Worm (Caenorhabditis elegans) whole organism, L1 larva: ENCODE results near the gene C49H3.3.

Experiments
- F16B12.6 ChIP-seq: fragments of 150-350 bp; optimal IDR thresholded peaks from 2 replicates; lab custom pipeline; 2014; ENCODE audit warnings: missing biosample characterization, missing genetic modification characterization
- Y116A8C.19 ChIP-seq: sonication (generic microtip); optimal IDR thresholded peaks from 2 replicates; lab custom pipeline; 2016; ENCODE audit warnings: missing compliant biosample characterization, missing genetic modification characterization, borderline replicate concordance
- alr-1 ChIP-seq: fragments of 200-800 bp; sonication (Bioruptor generic); optimal IDR thresholded peaks from 2 replicates; lab custom pipeline; 2018; ENCODE audit warnings: borderline replicate concordance, mild to moderate bottlenecking, missing genetic modification characterization, missing compliant biosample characterization
- aly-2 ChIP-seq: fragments of 150-350 bp; optimal IDR thresholded peaks from 2 replicates; lab custom pipeline; 2014; ENCODE audit warnings: missing biosample characterization, missing genetic modification characterization
- ceh-82 ChIP-seq, 3 experiments: fragments of 150-350 bp in 1 of 3; sonication (generic microtip) in 2 of 3; optimal IDR thresholded peaks; 2 replicates each; lab custom pipeline; 2014 to 2017; ENCODE audit warnings: missing biosample characterization in 3 of 3, missing genetic modification characterization in 3 of 3
- ceh-88 ChIP-seq: fragments of 200-800 bp; sonication (Bioruptor generic); IDR thresholded peaks from 2 replicates; pipeline ENCODE4 v1.3.6; 2022; ENCODE audit warnings: missing genetic modification characterization, missing compliant biosample characterization
- ces-1 ChIP-seq: fragments of 150-350 bp; optimal IDR thresholded peaks from 2 replicates; lab custom pipeline; 2014; ENCODE audit warnings: missing biosample characterization, missing genetic modification reagents, missing genetic modification characterization
- dpl-1 ChIP-seq, 3 experiments: fragments of 150-350 bp in 2 of 3; sonication (generic microtip) in 1 of 3; optimal IDR thresholded peaks; 2 replicates each; lab custom pipeline; 2014 to 2017; ENCODE audit warnings: missing biosample characterization in 3 of 3, missing genetic modification characterization in 3 of 3, missing genetic modification reagents in 3 of 3
- dsc-1 ChIP-seq: sonication (generic microtip); optimal IDR thresholded peaks from 2 replicates; lab custom pipeline; 2016; ENCODE audit warnings: mild to moderate bottlenecking, missing genetic modification characterization, missing compliant biosample characterization
- efl-1 ChIP-seq, 4 experiments: fragments of 150-350 bp; optimal IDR thresholded peaks in 3 of 4; peaks in 1 of 4; 1 replicate in 1 of 4; 2 replicates in 3 of 4; lab custom pipeline; 2014; ENCODE audit warnings: missing biosample characterization in 2 of 4, missing genetic modification characterization in 2 of 4, missing genetic modification reagents in 2 of 4
- egl-27 ChIP-seq, 2 experiments: fragments of 150-350 bp in 1 of 2; sonication (generic microtip); optimal IDR thresholded peaks; 3 replicates each; lab custom pipeline; 2017 to 2018; ENCODE audit warnings: missing biosample characterization in 2 of 2, missing genetic modification characterization in 2 of 2, missing genetic modification reagents in 2 of 2
- ets-5 ChIP-seq: fragments of 200-800 bp; sonication (Bioruptor generic); IDR thresholded peaks from 2 replicates; pipeline ENCODE4 v1.3.6; 2022; ENCODE audit warnings: missing genetic modification characterization, missing compliant biosample characterization
- fkh-10 ChIP-seq: sonication (generic microtip); optimal IDR thresholded peaks from 2 replicates; lab custom pipeline; 2017; ENCODE audit warnings: missing biosample characterization, missing genetic modification reagents, missing genetic modification characterization
- fos-1 ChIP-seq: fragments of 150-350 bp; optimal IDR thresholded peaks from 2 replicates; lab custom pipeline; 2014; ENCODE audit warnings: missing biosample characterization, missing genetic modification characterization
- isw-1 ChIP-seq: fragments of 200-800 bp; sonication (Bioruptor generic); IDR thresholded peaks from 2 replicates; pipeline ENCODE4 v1.3.6; 2022; ENCODE audit warnings: missing genetic modification characterization, missing compliant biosample characterization
- lin-14 ChIP-seq: fragments of 200-800 bp; sonication (Bioruptor generic); optimal IDR thresholded peaks from 2 replicates; lab custom pipeline; 2018; ENCODE audit warnings: mild to moderate bottlenecking, missing genetic modification characterization, moderate library complexity, missing compliant biosample characterization
- lin-15B ChIP-seq: fragments of 150-350 bp; sonication (generic microtip); optimal IDR thresholded peaks from 3 replicates; lab custom pipeline; 2014; ENCODE audit warnings: missing biosample characterization, missing genetic modification characterization
- lin-35 ChIP-seq, 2 experiments: fragments of 150-350 bp; optimal IDR thresholded peaks; 2 replicates each; lab custom pipeline; 2014; ENCODE audit warnings: missing biosample characterization in 2 of 2, missing genetic modification characterization in 2 of 2, missing genetic modification reagents in 2 of 2
- lir-3 ChIP-seq: sonication (generic microtip); optimal IDR thresholded peaks from 2 replicates; lab custom pipeline; 2016; ENCODE audit warnings: mild to moderate bottlenecking, missing genetic modification characterization, moderate library complexity, missing compliant biosample characterization; ENCODE audit not compliant: poor library complexity
- lsy-2 ChIP-seq, 2 experiments: fragments of 150-350 bp; optimal IDR thresholded peaks; 2 replicates each; lab custom pipeline; 2014; ENCODE audit warnings: missing biosample characterization in 2 of 2, missing genetic modification characterization in 2 of 2
- mep-1 ChIP-seq: fragments of 150-350 bp; optimal IDR thresholded peaks from 2 replicates; lab custom pipeline; 2014; ENCODE audit warnings: missing biosample characterization, missing genetic modification characterization
- nhr-19 ChIP-seq: fragments of 200-800 bp; sonication (Bioruptor generic); conservative IDR thresholded peaks from 2 replicates; pipeline ENCODE4 v1.3.6; 2022; ENCODE audit warnings: missing genetic modification characterization, missing compliant biosample characterization
- nhr-20 ChIP-seq: sonication (generic microtip); optimal IDR thresholded peaks from 2 replicates; lab custom pipeline; 2016; ENCODE audit warnings: mild to moderate bottlenecking, missing genetic modification characterization, missing compliant biosample characterization
- nhr-47 ChIP-seq: sonication (generic microtip); optimal IDR thresholded peaks from 2 replicates; lab custom pipeline; 2016; ENCODE audit warnings: mild to moderate bottlenecking, missing genetic modification characterization, moderate library complexity, missing compliant biosample characterization
- nhr-71 ChIP-seq: sonication (generic microtip); optimal IDR thresholded peaks from 2 replicates; lab custom pipeline; 2016; ENCODE audit warnings: mild to moderate bottlenecking, missing genetic modification characterization, moderate library complexity, missing compliant biosample characterization
- nhr-84 ChIP-seq: sonication (generic microtip); optimal IDR thresholded peaks from 2 replicates; lab custom pipeline; 2017; ENCODE audit warnings: missing biosample characterization, missing genetic modification characterization
- nhr-85 ChIP-seq: sonication (generic microtip); peaks from one replicate; lab custom pipeline; 2016; ENCODE audit warnings: missing genetic modification characterization, inconsistent platforms, missing compliant biosample characterization
- pax-3 ChIP-seq: fragments of 200-800 bp; sonication (Bioruptor generic); optimal IDR thresholded peaks from 2 replicates; lab custom pipeline; 2018; ENCODE audit warnings: mild to moderate bottlenecking, missing genetic modification characterization, moderate library complexity, missing compliant biosample characterization
- rnt-1 ChIP-seq: sonication (generic microtip); optimal IDR thresholded peaks from 2 replicates; lab custom pipeline; 2016; ENCODE audit warnings: mild to moderate bottlenecking, missing genetic modification characterization, moderate library complexity, missing compliant biosample characterization
- sox-4 ChIP-seq: sonication (generic microtip); optimal IDR thresholded peaks from 2 replicates; lab custom pipeline; 2016; ENCODE audit warnings: missing genetic modification characterization, missing compliant biosample characterization
- sptf-1 ChIP-seq: fragments of 150-350 bp; optimal IDR thresholded peaks from 2 replicates; lab custom pipeline; 2014; ENCODE audit warnings: missing biosample characterization, missing genetic modification characterization
- tlp-1 ChIP-seq: fragments of 150-350 bp; optimal IDR thresholded peaks from 2 replicates; lab custom pipeline; 2014; ENCODE audit warnings: missing biosample characterization, missing genetic modification characterization
- unc-30 ChIP-seq: sonication (generic microtip); optimal IDR thresholded peaks from 2 replicates; lab custom pipeline; 2017; ENCODE audit warnings: missing biosample characterization, missing genetic modification characterization
- unc-62 ChIP-seq: fragments of 150-350 bp; optimal IDR thresholded peaks from 2 replicates; lab custom pipeline; 2014; ENCODE audit warnings: missing biosample characterization, missing genetic modification reagents, missing genetic modification characterization
- unc-98 ChIP-seq: fragments of 200-800 bp; sonication (Bioruptor generic); IDR thresholded peaks from 2 replicates; pipeline ENCODE4 v1.3.6; 2022; ENCODE audit warnings: missing genetic modification characterization, missing compliant biosample characterization
- vab-15 ChIP-seq: sonication (generic microtip); optimal IDR thresholded peaks from 2 replicates; lab custom pipeline; 2017; ENCODE audit warnings: missing genotype, mild to moderate bottlenecking, missing genetic modification characterization, missing compliant biosample characterization
- zag-1 ChIP-seq: fragments of 150-350 bp; optimal IDR thresholded peaks from 2 replicates; lab custom pipeline; 2014; ENCODE audit warnings: missing biosample characterization, missing genetic modification characterization

The C49H3.3 gene

DNA sequence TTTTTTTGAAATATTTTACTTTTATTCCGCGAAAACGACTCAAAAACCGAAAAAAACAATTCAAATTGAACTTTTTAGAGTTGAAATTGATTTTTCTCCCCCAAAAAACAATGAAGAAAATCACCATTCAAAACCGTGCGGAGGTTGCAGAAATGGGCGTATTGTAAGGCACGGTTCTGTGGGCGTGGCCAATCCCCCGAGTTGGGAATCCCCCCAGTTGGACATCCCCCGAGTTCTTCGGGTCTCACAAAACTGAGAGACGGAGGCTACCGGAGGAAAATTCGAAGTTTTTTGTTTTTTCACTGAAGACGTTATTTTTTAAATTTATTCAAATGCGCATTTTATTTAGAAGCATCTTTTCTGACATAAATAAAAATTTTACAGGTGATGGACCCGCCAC lies 24.1 kb downstream of the C49H3.3 start, which contains the start of gene mcm-3AP:
mcm-3AP (plus strand) TSS at position 383 of the 400 bp plus-strand sequence.
- TF ChIP-seq rnt-1 (tag; lab: Kevin White, UChicago) = peak; percentile 35
- TF ChIP-seq lsy-2 (tag; optimal IDR thresholded peaks at IDR 0.05; lab: Kevin White, UChicago) = peak; percentile 31 to 83
- peak; percentile 72 for TF ChIP-seq isw-1 (GFP tag; lab: Robert Waterston, UW)
- TF ChIP-seq lin-35 (GFP tag; optimal IDR thresholded peaks at IDR 0.05; lab: Kevin White, UChicago) = peak in 1 of 2 experiments; percentile 37
- TF ChIP-seq efl-1 (optimal IDR thresholded peaks at IDR 0.05; lab: Kevin White, UChicago) = peak; percentile 28 to 35
- TF ChIP-seq efl-1 (GFP tag; optimal IDR thresholded peaks at IDR 0.05 in 1 of 2; lab: Kevin White, UChicago) = peak; percentile 16 to 88
- peak in 1 of 3 experiments; percentile 30 for TF ChIP-seq dpl-1 (GFP tag; optimal IDR thresholded peaks at IDR 0.05; lab: Kevin White, UChicago)
- peak; percentile 72 for TF ChIP-seq nhr-19 (GFP tag; lab: Robert Waterston, UW)
- peak; percentile 0 for TF ChIP-seq dsc-1 (tag; lab: Kevin White, UChicago)
- peak; percentile 44 for TF ChIP-seq nhr-85
- TF ChIP-seq F16B12.6 (tag; lab: Kevin White, UChicago) = peak; percentile 36
- peak; percentile 41; the same call in 1 of the 2 replicates for TF ChIP-seq ceh-88
- TF ChIP-seq nhr-71 (tag; lab: Kevin White, UChicago) = peak; percentile 50
- TF ChIP-seq nhr-47 = peak; percentile 45

DNA sequence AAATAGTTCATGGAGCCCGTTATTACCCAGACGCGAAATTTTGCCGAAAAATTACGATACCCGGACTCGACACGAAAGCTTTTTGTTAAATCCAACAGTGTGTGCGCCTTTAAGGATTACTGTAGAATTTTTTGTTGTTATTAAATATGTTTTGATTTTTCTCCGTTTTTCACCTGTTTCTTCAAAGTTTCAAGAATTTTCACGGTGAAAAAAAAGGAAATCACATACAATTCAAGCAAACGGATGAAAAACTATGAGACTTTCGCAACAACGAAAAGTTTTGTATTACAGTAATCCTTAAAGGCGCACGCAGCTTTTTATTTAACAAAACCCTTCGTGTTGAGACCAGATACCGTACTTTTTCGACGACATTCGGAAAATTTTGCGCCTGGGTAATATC lies 29.9 kb downstream of the C49H3.3 start:
- no peak for TF ChIP-seq sox-4 (tag; lab: Kevin White, UChicago)
- TF ChIP-seq lir-3 (tag; lab: Kevin White, UChicago) = no peak
- no peak for TF ChIP-seq egl-27 (tag; optimal IDR thresholded peaks at IDR 0.05; lab: Kevin White, UChicago)
- TF ChIP-seq ceh-82 (tag; optimal IDR thresholded peaks at IDR 0.05; lab: Kevin White, UChicago) = no peak
- TF ChIP-seq fos-1 (tag; lab: Kevin White, UChicago) = no peak
- no peak for TF ChIP-seq sptf-1 (tag; lab: Kevin White, UChicago)
- TF ChIP-seq alr-1 (tag; lab: Kevin White, UChicago) = no peak

DNA sequence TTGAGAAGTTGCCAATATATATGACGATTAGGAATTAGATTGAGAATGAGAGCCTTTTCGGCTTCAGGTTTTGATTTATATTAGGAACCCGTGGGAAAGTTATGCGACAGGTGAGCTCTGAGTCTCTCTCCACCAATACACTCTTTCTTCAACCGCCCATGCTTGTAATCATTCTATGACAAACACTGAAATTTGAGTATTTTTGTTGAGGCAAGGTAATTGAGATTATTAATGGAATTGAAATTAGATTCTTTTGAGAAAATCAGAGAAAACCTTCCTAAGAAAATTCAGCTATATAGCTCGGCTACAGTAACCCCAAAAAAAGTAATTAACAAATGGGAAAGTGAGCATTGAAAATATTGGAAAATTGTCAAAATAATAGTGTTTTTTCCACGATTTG lies 31.7 kb downstream of the C49H3.3 start, which contains the start of gene ceh-19:
ceh-19 (minus strand) TSS at position 101 of the 400 bp plus-strand sequence.
- TF ChIP-seq ceh-82 (tag; optimal IDR thresholded peaks at IDR 0.05; lab: Kevin White, UChicago) (no peak), lin-15B (tag; lab: Kevin White, UChicago) (no peak), lin-35 (GFP tag; optimal IDR thresholded peaks at IDR 0.05; lab: Kevin White, UChicago) (no peak), nhr-85 (no peak), ets-5 (GFP tag; lab: Robert Waterston, UW) (no peak), dsc-1 (tag; lab: Kevin White, UChicago) (no peak), nhr-84 (tag; lab: Kevin White, UChicago) (no peak), unc-62 (GFP tag; lab: Kevin White, UChicago) (no peak), pax-3 (tag; lab: Kevin White, UChicago) (no peak), unc-30 (tag; lab: Kevin White, UChicago) (no peak)

DNA sequence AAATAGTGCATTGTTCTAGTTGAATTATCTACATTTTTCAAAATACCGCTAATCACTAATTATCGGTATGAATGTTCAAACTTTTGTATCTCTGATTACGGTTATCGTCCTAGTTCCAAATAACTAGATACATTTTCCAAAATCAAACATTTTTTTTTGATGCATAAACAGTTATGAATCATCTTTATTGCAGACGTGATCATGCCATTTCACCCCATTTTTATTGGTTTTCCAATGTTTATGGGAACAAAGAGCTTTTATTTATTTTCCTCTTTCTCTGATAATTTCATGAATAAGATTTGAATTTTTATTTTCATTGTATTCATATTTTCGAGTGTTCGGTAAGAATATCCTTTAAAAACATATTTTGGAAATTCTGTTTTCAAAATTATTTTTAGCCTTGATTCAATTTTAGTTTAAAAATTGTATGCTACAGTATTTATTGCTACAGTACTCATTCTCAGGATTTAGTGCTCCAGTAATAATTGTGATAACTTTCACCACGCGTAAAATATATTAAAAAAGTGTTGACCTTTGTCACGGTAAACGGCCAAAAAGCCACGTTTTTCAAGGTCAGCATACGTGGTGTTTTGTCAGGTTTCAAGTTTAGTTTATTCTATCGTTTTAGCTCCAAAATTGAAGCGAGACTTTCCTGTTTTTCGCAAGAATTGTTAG lies 32.6 kb downstream of the C49H3.3 start, which contains the start of gene csr-1:
csr-1 (plus strand) TSS at position 625 of the 675 bp plus-strand sequence.
- TF ChIP-seq vab-15 (no peak), lin-14 (GFP tag; lab: Kevin White, UChicago) (no peak), zag-1 (tag; lab: Kevin White, UChicago) (no peak), Y116A8C.19 (tag; lab: Kevin White, UChicago) (no peak), unc-98 (GFP tag; lab: Robert Waterston, UW) (no peak), tlp-1 (tag; lab: Kevin White, UChicago) (no peak), mep-1 (tag; lab: Kevin White, UChicago) (no peak), nhr-20 (tag; lab: Kevin White, UChicago) (no peak), fkh-10 (no peak), ces-1 (no peak), aly-2 (tag; lab: Kevin White, UChicago) (no peak)
